Worm (Caenorhabditis elegans) whole organism, mixed stage, embryonic: ENCODE measurements around the gene F55H2.8.

Experiments used
- M03D4.4 ChIP-seq: sonication (generic microtip); optimal IDR thresholded peaks from 2 replicates; lab custom pipeline; 2017; ENCODE audit warnings: mild to moderate bottlenecking, missing genetic modification characterization, missing compliant biosample characterization
- bed-3 ChIP-seq: fragments of 200-800 bp; sonication (Bioruptor generic); optimal IDR thresholded peaks from 3 replicates; lab custom pipeline; 2018; ENCODE audit warnings: mild to moderate bottlenecking, missing genetic modification characterization, moderate library complexity, missing compliant biosample characterization
- blmp-1 ChIP-seq: fragments of 150-350 bp; optimal IDR thresholded peaks from 2 replicates; lab custom pipeline; 2014; ENCODE audit warnings: missing biosample characterization, missing genetic modification characterization
- ceh-43 ChIP-seq: fragments of 200-800 bp; sonication (Bioruptor generic); optimal IDR thresholded peaks from 2 replicates; lab custom pipeline; 2018; ENCODE audit warnings: mild to moderate bottlenecking, missing genetic modification characterization, moderate library complexity, missing compliant biosample characterization
- ceh-83 ChIP-seq: fragments of 200-800 bp; sonication (Bioruptor generic); optimal IDR thresholded peaks from 2 replicates; lab custom pipeline; 2018; ENCODE audit warnings: mild to moderate bottlenecking, missing genetic modification characterization, missing compliant biosample characterization
- ces-1 ChIP-seq: fragments of 150-350 bp; optimal IDR thresholded peaks from 2 replicates; lab custom pipeline; 2014; ENCODE audit warnings: missing biosample characterization, missing genetic modification reagents, missing genetic modification characterization
- cnd-1 ChIP-seq: fragments of 200-800 bp; sonication (Bioruptor generic); optimal IDR thresholded peaks from 2 replicates; lab custom pipeline; 2018; ENCODE audit warnings: mild to moderate bottlenecking, missing genetic modification characterization, missing compliant biosample characterization
- drap-1 ChIP-seq: fragments of 200-800 bp; sonication (Bioruptor generic); optimal IDR thresholded peaks from 3 replicates; lab custom pipeline; 2018; ENCODE audit warnings: mild to moderate bottlenecking, missing genetic modification characterization, missing compliant biosample characterization
- elt-1 ChIP-seq: sonication (generic microtip); optimal IDR thresholded peaks from 2 replicates; lab custom pipeline; 2017; ENCODE audit warnings: missing genetic modification characterization, mild to moderate bottlenecking, missing compliant biosample characterization, antibody characterized with exemption, moderate library complexity, borderline replicate concordance; ENCODE audit not compliant: insufficient read depth
- elt-3 ChIP-seq: fragments of 150-350 bp; optimal IDR thresholded peaks from 2 replicates; lab custom pipeline; 2014; ENCODE audit warnings: missing biosample characterization, missing genetic modification characterization
- flh-1 ChIP-seq: fragments of 200-800 bp; sonication (Bioruptor generic); optimal IDR thresholded peaks from 2 replicates; lab custom pipeline; 2018; ENCODE audit warnings: mild to moderate bottlenecking, missing genetic modification characterization, moderate library complexity, missing compliant biosample characterization
- ham-2 ChIP-seq: fragments of 200-800 bp; sonication (Bioruptor generic); optimal IDR thresholded peaks from 2 replicates; lab custom pipeline; 2018; ENCODE audit warnings: mild to moderate bottlenecking, missing genetic modification characterization, missing compliant biosample characterization
- hlh-1 ChIP-seq: fragments of 150-350 bp; optimal IDR thresholded peaks from 2 replicates; lab custom pipeline; 2014; ENCODE audit warnings: missing biosample characterization, missing genetic modification reagents, missing genetic modification characterization
- lin-32 ChIP-seq: fragments of 200-800 bp; sonication (Bioruptor generic); optimal IDR thresholded peaks from 2 replicates; lab custom pipeline; 2018; ENCODE audit warnings: mild to moderate bottlenecking, missing genetic modification characterization, missing compliant biosample characterization
- lsy-2 ChIP-seq: fragments of 150-350 bp; optimal IDR thresholded peaks from 2 replicates; lab custom pipeline; 2014; ENCODE audit warnings: missing biosample characterization, missing genetic modification characterization
- mab-5 ChIP-seq: fragments of 150-350 bp; optimal IDR thresholded peaks from 2 replicates; lab custom pipeline; 2014; ENCODE audit warnings: missing biosample characterization, missing genetic modification characterization
- mep-1 ChIP-seq: fragments of 150-350 bp; optimal IDR thresholded peaks from 2 replicates; lab custom pipeline; 2017; ENCODE audit warnings: missing biosample characterization, missing genetic modification reagents, missing genetic modification characterization, inconsistent platforms
- mls-2 ChIP-seq: sonication (generic microtip); optimal IDR thresholded peaks from 2 replicates; lab custom pipeline; 2016; ENCODE audit warnings: mild to moderate bottlenecking, missing genetic modification characterization, moderate library complexity, missing compliant biosample characterization
- nhr-12 ChIP-seq: fragments of 150-350 bp; optimal IDR thresholded peaks from 2 replicates; lab custom pipeline; 2014; ENCODE audit warnings: missing biosample characterization, missing genetic modification characterization
- nhr-2 ChIP-seq: fragments of 150-350 bp; optimal IDR thresholded peaks from 2 replicates; lab custom pipeline; 2014; ENCODE audit warnings: missing biosample characterization, missing genetic modification characterization
- nhr-237 ChIP-seq: fragments of 150-350 bp; optimal IDR thresholded peaks from 2 replicates; lab custom pipeline; 2014; ENCODE audit warnings: missing biosample characterization, missing genetic modification characterization
- nhr-28 ChIP-seq: fragments of 150-350 bp; optimal IDR thresholded peaks from 2 replicates; lab custom pipeline; 2014; ENCODE audit warnings: missing biosample characterization, missing genetic modification characterization
- nhr-76 ChIP-seq: sonication (generic microtip); optimal IDR thresholded peaks from 2 replicates; lab custom pipeline; 2017; ENCODE audit warnings: missing biosample characterization, missing genetic modification characterization
- pha-4 ChIP-seq: fragments of 150-350 bp; optimal IDR thresholded peaks from 2 replicates; lab custom pipeline; 2018; ENCODE audit warnings: missing biosample characterization, missing genetic modification reagents, missing genetic modification characterization
- sem-2 ChIP-seq: fragments of 200-800 bp; sonication (Bioruptor generic); optimal IDR thresholded peaks from 2 replicates; lab custom pipeline; 2018; ENCODE audit warnings: mild to moderate bottlenecking, missing genetic modification characterization, missing compliant biosample characterization
- snpc-4 ChIP-seq: fragments of 150-350 bp; optimal IDR thresholded peaks from 2 replicates; lab custom pipeline; 2014; ENCODE audit warnings: missing biosample characterization, missing genetic modification characterization
- sptf-1 ChIP-seq: sonication (generic microtip); optimal IDR thresholded peaks from 2 replicates; lab custom pipeline; 2017; ENCODE audit warnings: mild to moderate bottlenecking, missing genetic modification characterization, moderate library complexity, missing compliant biosample characterization
- tbx-8 ChIP-seq: fragments of 200-800 bp; sonication (Bioruptor generic); optimal IDR thresholded peaks from 2 replicates; lab custom pipeline; 2018; ENCODE audit warnings: mild to moderate bottlenecking, missing genetic modification characterization, moderate library complexity, missing compliant biosample characterization
- unc-120 ChIP-seq: sonication (generic microtip); optimal IDR thresholded peaks from 2 replicates; lab custom pipeline; 2017; ENCODE audit warnings: missing genetic modification characterization, missing compliant biosample characterization; ENCODE audit not compliant: poor library complexity, severe bottlenecking
- unc-39 ChIP-seq: fragments of 150-350 bp; optimal IDR thresholded peaks from 2 replicates; lab custom pipeline; 2014; ENCODE audit warnings: missing biosample characterization, missing genetic modification characterization
- unc-62 ChIP-seq: fragments of 150-350 bp; optimal IDR thresholded peaks from 2 replicates; lab custom pipeline; 2014; ENCODE audit warnings: missing biosample characterization, missing genetic modification reagents, missing genetic modification characterization
- zip-8 ChIP-seq: fragments of 150-350 bp; optimal IDR thresholded peaks from 2 replicates; lab custom pipeline; 2014; ENCODE audit warnings: missing biosample characterization, missing genetic modification characterization
- ztf-11 ChIP-seq: fragments of 150-350 bp; optimal IDR thresholded peaks from 2 replicates; lab custom pipeline; 2014; ENCODE audit warnings: missing biosample characterization, missing genetic modification characterization

Gene F55H2.8

ce11 chrIII:9502155-9502714 is 11.4 kb upstream of the F55H2.8 start:
- TF ChIP-seq mab-5 (tag; lab: Kevin White, UChicago) (no peak), blmp-1 (tag; lab: Kevin White, UChicago) (no peak), ztf-11 (tag; lab: Kevin White, UChicago) (no peak), ceh-83 (GFP tag; lab: Kevin White, UChicago) (no peak), lin-32 (GFP tag; lab: Kevin White, UChicago) (no peak), mep-1 (tag; lab: Kevin White, UChicago) (no peak), ham-2 (GFP tag; lab: Kevin White, UChicago) (no peak), hlh-1 (tag; lab: Kevin White, UChicago) (no peak), M03D4.4 (tag; lab: Kevin White, UChicago) (no peak), sptf-1 (tag; lab: Kevin White, UChicago) (no peak), nhr-76 (no peak), drap-1 (GFP tag; lab: Kevin White, UChicago) (no peak), nhr-12 (tag; lab: Kevin White, UChicago) (no peak), unc-120 (tag; lab: Kevin White, UChicago) (no peak), ces-1 (GFP tag; lab: Kevin White, UChicago) (no peak), zip-8 (tag; lab: Kevin White, UChicago) (no peak), cnd-1 (tag; lab: Kevin White, UChicago) (no peak), snpc-4 (tag; lab: Kevin White, UChicago) (no peak), nhr-2 (tag; lab: Kevin White, UChicago) (no peak), sem-2 (GFP tag; lab: Kevin White, UChicago) (no peak)

DNA sequence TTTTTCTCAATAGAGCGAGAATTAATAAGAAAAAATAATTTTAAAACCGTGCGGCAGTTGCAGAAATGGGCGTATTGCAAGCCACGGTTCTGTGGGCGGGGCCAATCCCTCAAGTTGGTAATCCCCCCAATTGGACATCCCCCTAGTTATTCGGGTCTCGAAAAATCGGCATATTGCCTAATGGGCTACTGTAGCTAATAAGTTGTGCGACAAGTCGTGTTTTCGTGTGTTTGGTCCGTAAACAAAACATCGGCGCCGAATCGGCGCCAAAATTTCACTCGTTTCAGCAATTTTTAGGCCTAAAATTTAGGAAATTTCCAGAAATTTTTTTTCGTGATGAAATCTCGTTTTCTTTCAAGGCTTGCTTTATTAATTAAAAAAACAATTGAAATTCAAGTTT is 9.3 kb upstream of the F55H2.8 start:
- TF ChIP-seq sptf-1 (tag; lab: Kevin White, UChicago), result no peak
- no peak for TF ChIP-seq ceh-83 (GFP tag; lab: Kevin White, UChicago)
- TF ChIP-seq flh-1 (GFP tag; lab: Kevin White, UChicago), result no peak
- no peak for TF ChIP-seq snpc-4 (tag; lab: Kevin White, UChicago)
- TF ChIP-seq mab-5 (tag; lab: Kevin White, UChicago), result no peak
- no peak for TF ChIP-seq hlh-1 (tag; lab: Kevin White, UChicago)
- TF ChIP-seq elt-1, result no peak
- TF ChIP-seq nhr-28 (tag; lab: Kevin White, UChicago), result no peak
- TF ChIP-seq unc-39, result no peak
- TF ChIP-seq tbx-8, result no peak
- no peak for TF ChIP-seq zip-8 (tag; lab: Kevin White, UChicago)
- no peak for TF ChIP-seq ceh-43 (GFP tag; lab: Kevin White, UChicago)
- no peak for TF ChIP-seq pha-4

ce11 chrIII:9507799-9508198 is 5.9 kb upstream of the F55H2.8 start, which contains the start of gene vha-14:
TSS of gene vha-14 (plus strand) at chrIII:9508100.
- TF ChIP-seq elt-3 (no peak), nhr-28 (tag; lab: Kevin White, UChicago) (no peak), ces-1 (GFP tag; lab: Kevin White, UChicago) (peak; percentile 6), unc-62 (GFP tag; lab: Kevin White, UChicago) (peak; percentile 38), sptf-1 (tag; lab: Kevin White, UChicago) (no peak), drap-1 (GFP tag; lab: Kevin White, UChicago) (no peak), mep-1 (tag; lab: Kevin White, UChicago) (peak; percentile 71), nhr-237 (tag; lab: Kevin White, UChicago) (peak; percentile 19), lsy-2 (tag; lab: Kevin White, UChicago) (peak; percentile 38)

- no peak for TF ChIP-seq lin-32 (GFP tag; lab: Kevin White, UChicago)
- TF ChIP-seq cnd-1 (tag; lab: Kevin White, UChicago), result no peak
- no peak for TF ChIP-seq mls-2 (tag; lab: Kevin White, UChicago)
- no peak for TF ChIP-seq snpc-4 (tag; lab: Kevin White, UChicago)
- TF ChIP-seq ceh-43 (GFP tag; lab: Kevin White, UChicago), result no peak
- TF ChIP-seq unc-120 (tag; lab: Kevin White, UChicago), result peak; percentile 23
- TF ChIP-seq unc-62 (GFP tag; lab: Kevin White, UChicago), result peak; percentile 45
- TF ChIP-seq bed-3 (GFP tag; lab: Kevin White, UChicago), result no peak
- peak; percentile 94 for TF ChIP-seq ces-1 (GFP tag; lab: Kevin White, UChicago)
- no peak for TF ChIP-seq ceh-83 (GFP tag; lab: Kevin White, UChicago)
Observed at ce11 chrIII:9509764-9510370, 3.8 kb upstream of the F55H2.8 start.
